Worm (Caenorhabditis elegans): Measurements from ENCODE around the gene C01G10.9.

ce11 chrV:15048107-15048506, 34.2 kb upstream of the C01G10.9 start, which contains the start of gene sdc-3:
- TF ChIP-seq lin-39 (tag; optimal IDR thresholded peaks at IDR 0.05) (no peak), lin-35 (GFP tag; optimal IDR thresholded peaks at IDR 0.05) (no peak), nhr-71 (tag; optimal IDR thresholded peaks at IDR 0.05) (no peak)

All from whole organism, L1 larva.